Worm (Caenorhabditis elegans) whole organism, L2 larva: Measurements from ENCODE around the gene D1005.6.

Experiments
- C34F6.9 ChIP-seq: fragments of 150-350 bp; optimal IDR thresholded peaks from 2 replicates; lab custom pipeline; 2014; ENCODE audit warnings: missing biosample characterization, missing genetic modification characterization
- F13H6.1 ChIP-seq: sonication (generic microtip); optimal IDR thresholded peaks from 2 replicates; lab custom pipeline; 2016; ENCODE audit warnings: missing genetic modification characterization, missing compliant biosample characterization
- R02D3.7 ChIP-seq: fragments of 150-350 bp; optimal IDR thresholded peaks from 2 replicates; lab custom pipeline; 2014; ENCODE audit warnings: missing biosample characterization, missing genetic modification characterization
- Y55F3AM.14 ChIP-seq: fragments of 200-800 bp; sonication (Bioruptor generic); optimal IDR thresholded peaks from 2 replicates; lab custom pipeline; 2018; ENCODE audit warnings: mild to moderate bottlenecking, missing genetic modification characterization, missing compliant biosample characterization
- ZK546.5 ChIP-seq: sonication (generic microtip); optimal IDR thresholded peaks from 2 replicates; lab custom pipeline; 2017; ENCODE audit warnings: missing biosample characterization, missing genetic modification characterization
- alr-1 ChIP-seq: fragments of 150-350 bp; optimal IDR thresholded peaks from 2 replicates; lab custom pipeline; 2014; ENCODE audit warnings: missing biosample characterization, missing genetic modification characterization
- aly-2 ChIP-seq: fragments of 150-350 bp; optimal IDR thresholded peaks from 2 replicates; lab custom pipeline; 2014; ENCODE audit warnings: missing biosample characterization, missing genetic modification characterization
- ama-1 ChIP-seq: fragments of 150-350 bp; optimal IDR thresholded peaks from 2 replicates; lab custom pipeline; 2018; ENCODE audit warnings: inconsistent platforms
- blmp-1 ChIP-seq: sonication (generic microtip); optimal IDR thresholded peaks from 2 replicates; lab custom pipeline; 2017; ENCODE audit warnings: missing genetic modification characterization, mild to moderate bottlenecking, missing compliant biosample characterization, antibody characterized with exemption, moderate library complexity; ENCODE audit not compliant: insufficient read depth
- ceh-82 ChIP-seq: fragments of 150-350 bp; optimal IDR thresholded peaks from 2 replicates; lab custom pipeline; 2014; ENCODE audit warnings: missing biosample characterization, missing genetic modification characterization
- crh-2 ChIP-seq: sonication (generic microtip); optimal IDR thresholded peaks from 2 replicates; lab custom pipeline; 2017; ENCODE audit warnings: missing biosample characterization, missing genetic modification characterization
- dmd-4 ChIP-seq: sonication (generic microtip); optimal IDR thresholded peaks from 2 replicates; lab custom pipeline; 2017; ENCODE audit warnings: missing biosample characterization, missing genetic modification characterization
- egl-27 ChIP-seq: sonication (generic microtip); optimal IDR thresholded peaks from 3 replicates; lab custom pipeline; 2017; ENCODE audit warnings: missing biosample characterization, missing genetic modification reagents, missing genetic modification characterization
- elt-1 ChIP-seq: fragments of 150-350 bp; optimal IDR thresholded peaks from 2 replicates; lab custom pipeline; 2014; ENCODE audit warnings: missing biosample characterization, missing genetic modification characterization
- elt-3 ChIP-seq: sonication (generic microtip); optimal IDR thresholded peaks from 2 replicates; lab custom pipeline; 2017; ENCODE audit warnings: missing biosample characterization, missing genetic modification characterization
- fos-1 ChIP-seq: fragments of 150-350 bp; optimal IDR thresholded peaks from 2 replicates; lab custom pipeline; 2014; ENCODE audit warnings: missing biosample characterization, missing genetic modification characterization
- gmeb-1 ChIP-seq: fragments of 150-350 bp; optimal IDR thresholded peaks from 2 replicates; lab custom pipeline; 2014; ENCODE audit warnings: missing biosample characterization, missing genetic modification characterization
- lin-11 ChIP-seq: fragments of 150-350 bp; sonication (generic microtip); optimal IDR thresholded peaks from 2 replicates; lab custom pipeline; 2014; ENCODE audit warnings: missing biosample characterization, missing genetic modification characterization, inconsistent platforms, mixed read lengths
- lin-13 ChIP-seq: fragments of 150-350 bp; optimal IDR thresholded peaks from 2 replicates; lab custom pipeline; 2014; ENCODE audit warnings: missing biosample characterization, missing genetic modification reagents, missing genetic modification characterization
- lin-39 ChIP-seq: fragments of 150-350 bp; optimal IDR thresholded peaks from 2 replicates; lab custom pipeline; 2014; ENCODE audit warnings: missing biosample characterization, missing genetic modification reagents, missing genetic modification characterization
- lsy-2 ChIP-seq, 2 experiments: fragments of 150-350 bp in 1 of 2; sonication (generic microtip) in 1 of 2; optimal IDR thresholded peaks; 2 replicates each; lab custom pipeline; 2014 to 2017; ENCODE audit warnings: missing biosample characterization in 2 of 2, missing genetic modification characterization in 2 of 2
- mab-5 ChIP-seq: fragments of 150-350 bp; optimal IDR thresholded peaks from 2 replicates; lab custom pipeline; 2014; ENCODE audit warnings: missing biosample characterization, missing genetic modification characterization
- mbf-1 ChIP-seq: sonication (generic microtip); optimal IDR thresholded peaks from 2 replicates; lab custom pipeline; 2017; ENCODE audit warnings: missing biosample characterization, missing genetic modification characterization
- mdl-1 ChIP-seq, 2 experiments: fragments of 150-350 bp in 1 of 2; sonication (generic microtip) in 1 of 2; optimal IDR thresholded peaks; 2 replicates each; lab custom pipeline; 2017; ENCODE audit warnings: missing biosample characterization in 2 of 2, missing genetic modification characterization in 2 of 2
- nhr-10 ChIP-seq: sonication (generic microtip); optimal IDR thresholded peaks from 2 replicates; lab custom pipeline; 2017; ENCODE audit warnings: missing biosample characterization, missing genetic modification characterization
- nhr-11 ChIP-seq: fragments of 150-350 bp; optimal IDR thresholded peaks from 2 replicates; lab custom pipeline; 2014; ENCODE audit warnings: missing biosample characterization, missing genetic modification characterization
- nhr-12 ChIP-seq: fragments of 150-350 bp; optimal IDR thresholded peaks from 2 replicates; lab custom pipeline; 2014; ENCODE audit warnings: missing biosample characterization, missing genetic modification characterization
- nhr-129 ChIP-seq: fragments of 150-350 bp; optimal IDR thresholded peaks from 2 replicates; lab custom pipeline; 2014; ENCODE audit warnings: missing biosample characterization, missing genetic modification characterization
- nhr-21 ChIP-seq: fragments of 150-350 bp; optimal IDR thresholded peaks from 2 replicates; lab custom pipeline; 2014; ENCODE audit warnings: missing biosample characterization, missing genetic modification characterization
- nhr-23 ChIP-seq: fragments of 150-350 bp; optimal IDR thresholded peaks from 2 replicates; lab custom pipeline; 2014; ENCODE audit warnings: missing biosample characterization, missing genetic modification reagents, missing genetic modification characterization
- nhr-237 ChIP-seq: fragments of 150-350 bp; optimal IDR thresholded peaks from 2 replicates; lab custom pipeline; 2014; ENCODE audit warnings: missing biosample characterization, missing genetic modification characterization
- nhr-25 ChIP-seq: fragments of 150-350 bp; sonication (generic microtip); optimal IDR thresholded peaks from 3 replicates; lab custom pipeline; 2014; ENCODE audit warnings: missing biosample characterization, missing genetic modification characterization
- nhr-6 ChIP-seq: fragments of 150-350 bp; optimal IDR thresholded peaks from 2 replicates; lab custom pipeline; 2014; ENCODE audit warnings: missing biosample characterization, missing genetic modification characterization
- peb-1 ChIP-seq: fragments of 150-350 bp; optimal IDR thresholded peaks from 2 replicates; lab custom pipeline; 2014; ENCODE audit warnings: missing biosample characterization, missing genetic modification characterization
- sem-4 ChIP-seq: fragments of 150-350 bp; optimal IDR thresholded peaks from 2 replicates; lab custom pipeline; 2014; ENCODE audit warnings: missing biosample characterization, missing genetic modification reagents, missing genetic modification characterization
- skn-1 ChIP-seq: sonication (generic microtip); optimal IDR thresholded peaks from 2 replicates; lab custom pipeline; 2017; ENCODE audit warnings: missing biosample characterization, missing genetic modification characterization
- sma-3 ChIP-seq: sonication (generic microtip); optimal IDR thresholded peaks from 2 replicates; lab custom pipeline; 2016; ENCODE audit warnings: missing genetic modification reagents, missing genetic modification characterization, missing compliant biosample characterization
- sma-9 ChIP-seq, 2 experiments: fragments of 150-350 bp in 1 of 2; sonication (generic microtip) in 1 of 2; optimal IDR thresholded peaks; 2 replicates each; lab custom pipeline; 2014 to 2016; ENCODE audit warnings: missing genetic modification characterization in 2 of 2, mild to moderate bottlenecking in 1 of 2, missing biosample characterization in 1 of 2, missing compliant biosample characterization in 1 of 2, missing genetic modification reagents in 1 of 2, moderate library complexity in 1 of 2
- snpc-4 ChIP-seq: fragments of 150-350 bp; optimal IDR thresholded peaks from 2 replicates; lab custom pipeline; 2014; ENCODE audit warnings: missing biosample characterization, missing genetic modification characterization
- unc-55 ChIP-seq: fragments of 150-350 bp; sonication (generic microtip); optimal IDR thresholded peaks from 3 replicates; lab custom pipeline; 2014; ENCODE audit warnings: missing biosample characterization, missing genetic modification reagents, missing genetic modification characterization
- unc-62 ChIP-seq: fragments of 150-350 bp; optimal IDR thresholded peaks from 2 replicates; lab custom pipeline; 2014; ENCODE audit warnings: missing biosample characterization, missing genetic modification reagents, missing genetic modification characterization
- zag-1 ChIP-seq: fragments of 150-350 bp; optimal IDR thresholded peaks from 2 replicates; lab custom pipeline; 2014; ENCODE audit warnings: missing biosample characterization, missing genetic modification characterization
- ztf-1 ChIP-seq: fragments of 200-800 bp; sonication (Bioruptor generic); conservative IDR thresholded peaks from 2 replicates; pipeline ENCODE4 v1.3.6; 2022; ENCODE audit warnings: missing genetic modification characterization, missing compliant biosample characterization
- ztf-4 ChIP-seq: fragments of 150-350 bp; optimal IDR thresholded peaks from 2 replicates; lab custom pipeline; 2014; ENCODE audit warnings: missing biosample characterization, missing genetic modification characterization

D1005.6 gene

ce11 chrX:1456350-1457080, 8.1 kb downstream of the D1005.6 start:
- TF ChIP-seq mab-5 (tag; lab: Kevin White, UChicago) = no peak
- TF ChIP-seq ama-1 (lab: Kevin White, UChicago) = no peak
- TF ChIP-seq crh-2 (tag; lab: Kevin White, UChicago) = peak; percentile 78
- no peak for TF ChIP-seq nhr-237 (tag; lab: Kevin White, UChicago)
- TF ChIP-seq egl-27 (tag; lab: Kevin White, UChicago) = peak; percentile 33
- TF ChIP-seq ztf-4 = peak; percentile 67
- peak; percentile 85 for TF ChIP-seq fos-1 (tag; lab: Kevin White, UChicago)
- TF ChIP-seq C34F6.9 (tag; lab: Kevin White, UChicago) = peak; percentile 36
- no peak for TF ChIP-seq elt-3 (tag; lab: Kevin White, UChicago)
- TF ChIP-seq mdl-1 (tag; optimal IDR thresholded peaks at IDR 0.05; lab: Kevin White, UChicago) = peak in 1 of 2 experiments; percentile 21
- TF ChIP-seq blmp-1 (tag; lab: Kevin White, UChicago) = no peak
- no peak for TF ChIP-seq ZK546.5
- TF ChIP-seq nhr-10 (tag; lab: Kevin White, UChicago) = no peak
- peak; percentile 91 for TF ChIP-seq skn-1 (tag; lab: Kevin White, UChicago)
- TF ChIP-seq nhr-12 (tag; lab: Kevin White, UChicago) = no peak
- peak; percentile 21 for TF ChIP-seq Y55F3AM.14 (GFP tag; lab: Kevin White, UChicago)
- no peak for TF ChIP-seq ztf-1 (GFP tag; lab: Robert Waterston, UW)
- peak; percentile 8 for TF ChIP-seq gmeb-1 (tag; lab: Kevin White, UChicago)
- peak; percentile 83 for TF ChIP-seq sma-9 (GFP tag; optimal IDR thresholded peaks at IDR 0.05; lab: Kevin White, UChicago)
- no peak for TF ChIP-seq sma-9 (tag; optimal IDR thresholded peaks at IDR 0.05; lab: Kevin White, UChicago)
- TF ChIP-seq R02D3.7 (tag; lab: Kevin White, UChicago) = no peak
- peak; percentile 87 for TF ChIP-seq nhr-129 (tag; lab: Kevin White, UChicago)
- TF ChIP-seq sma-3 (GFP tag; lab: Kevin White, UChicago) = peak; percentile 43
- TF ChIP-seq nhr-6 (tag; lab: Kevin White, UChicago) = peak; percentile 32
- TF ChIP-seq dmd-4 = no peak
- TF ChIP-seq nhr-21 (tag; lab: Kevin White, UChicago) = peak; percentile 4
- TF ChIP-seq nhr-23 (tag; lab: Kevin White, UChicago) = no peak
- TF ChIP-seq F13H6.1 (tag; lab: Kevin White, UChicago) = peak; percentile 88
- TF ChIP-seq nhr-25 (tag; lab: Kevin White, UChicago) = peak; percentile 55
- no peak for TF ChIP-seq unc-62 (GFP tag; lab: Kevin White, UChicago)
- peak in 1 of 2 experiments; percentile 58 for TF ChIP-seq lsy-2 (tag; optimal IDR thresholded peaks at IDR 0.05; lab: Kevin White, UChicago)
- peak; percentile 21 for TF ChIP-seq lin-13 (GFP tag; lab: Kevin White, UChicago)
- peak; percentile 37 for TF ChIP-seq sem-4 (tag; lab: Kevin White, UChicago)

- TF ChIP-seq egl-27 (tag; lab: Kevin White, UChicago) = peak; percentile 68
- TF ChIP-seq lin-11 (tag; lab: Kevin White, UChicago) = peak; percentile 79
- TF ChIP-seq ztf-4 = peak; percentile 84
- peak; percentile 89 for TF ChIP-seq nhr-25 (tag; lab: Kevin White, UChicago)
- TF ChIP-seq lsy-2 (tag; optimal IDR thresholded peaks at IDR 0.05; lab: Kevin White, UChicago) = peak; percentile 70 to 79
- no peak for TF ChIP-seq mbf-1
- peak; percentile 81 for TF ChIP-seq blmp-1 (tag; lab: Kevin White, UChicago)
- TF ChIP-seq elt-3 (tag; lab: Kevin White, UChicago) = no peak
- peak; percentile 68 for TF ChIP-seq Y55F3AM.14 (GFP tag; lab: Kevin White, UChicago)
- no peak for TF ChIP-seq elt-1 (tag; lab: Kevin White, UChicago)
- no peak for TF ChIP-seq aly-2 (tag; lab: Kevin White, UChicago)
- TF ChIP-seq peb-1 (tag; lab: Kevin White, UChicago) = no peak
- TF ChIP-seq sem-4 (tag; lab: Kevin White, UChicago) = peak; percentile 54
- TF ChIP-seq nhr-11 (tag; lab: Kevin White, UChicago) = no peak
- peak; percentile 83 for TF ChIP-seq C34F6.9 (tag; lab: Kevin White, UChicago)
- no peak for TF ChIP-seq nhr-10 (tag; lab: Kevin White, UChicago)
- peak; percentile 22 for TF ChIP-seq snpc-4 (tag; lab: Kevin White, UChicago)
- TF ChIP-seq sma-3 (GFP tag; lab: Kevin White, UChicago) = peak; percentile 94
- TF ChIP-seq nhr-129 (tag; lab: Kevin White, UChicago) = peak; percentile 100
- TF ChIP-seq crh-2 (tag; lab: Kevin White, UChicago) = peak; percentile 91
- TF ChIP-seq sma-9 (GFP tag; optimal IDR thresholded peaks at IDR 0.05; lab: Kevin White, UChicago) = peak; percentile 93
- no peak for TF ChIP-seq sma-9 (tag; optimal IDR thresholded peaks at IDR 0.05; lab: Kevin White, UChicago)
- TF ChIP-seq nhr-12 (tag; lab: Kevin White, UChicago) = no peak
- peak; percentile 85 for TF ChIP-seq ceh-82 (tag; lab: Kevin White, UChicago)
- peak; percentile 82 for TF ChIP-seq zag-1 (tag; lab: Kevin White, UChicago)
- TF ChIP-seq nhr-21 (tag; lab: Kevin White, UChicago) = peak; percentile 89
- peak; percentile 96 for TF ChIP-seq F13H6.1 (tag; lab: Kevin White, UChicago)
- peak; percentile 80 for TF ChIP-seq nhr-6 (tag; lab: Kevin White, UChicago)
- TF ChIP-seq lin-39 (tag; lab: Kevin White, UChicago) = no peak
- TF ChIP-seq ZK546.5 = no peak
- TF ChIP-seq gmeb-1 (tag; lab: Kevin White, UChicago) = peak; percentile 67
- TF ChIP-seq dmd-4 = no peak
- peak; percentile 76 for TF ChIP-seq unc-55 (GFP tag; lab: Kevin White, UChicago)
- no peak for TF ChIP-seq ztf-1 (GFP tag; lab: Robert Waterston, UW)
- TF ChIP-seq mab-5 (tag; lab: Kevin White, UChicago) = peak; percentile 61
- no peak for TF ChIP-seq alr-1 (tag; lab: Kevin White, UChicago)
- peak; percentile 83 for TF ChIP-seq lin-13 (GFP tag; lab: Kevin White, UChicago)
- no peak for TF ChIP-seq nhr-23 (tag; lab: Kevin White, UChicago)
- peak; percentile 75 for TF ChIP-seq skn-1 (tag; lab: Kevin White, UChicago)
- TF ChIP-seq nhr-237 (tag; lab: Kevin White, UChicago) = no peak
- TF ChIP-seq ama-1 (lab: Kevin White, UChicago) = no peak
- TF ChIP-seq R02D3.7 (tag; lab: Kevin White, UChicago) = no peak
Measured at ce11 chrX:1454385-1454784, 10.2 kb downstream of the D1005.6 start.
